Fruit fly (Drosophila melanogaster) whole organism, embryonic: Measurements from ENCODE around the gene CG7329.

Experiments
- CG12104 ChIP-seq: fragments of 200-800 bp; sonication (Bioruptor generic); optimal IDR thresholded peaks from 3 replicates; lab custom pipeline; 2016; ENCODE audit warnings: missing biosample characterization, missing genetic modification characterization
- CG13296 ChIP-seq: fragments of 200-800 bp; sonication (Bioruptor generic); optimal IDR thresholded peaks from 3 replicates; lab custom pipeline; 2018; ENCODE audit warnings: missing biosample characterization, mild to moderate bottlenecking, missing genetic modification characterization
- CG16813 ChIP-seq: fragments of 200-800 bp; sonication (Bioruptor generic); IDR thresholded peaks from 3 replicates; pipeline ENCODE4 v1.3.6; 2022; ENCODE audit warnings: missing biosample characterization, missing genetic modification characterization; ENCODE audit not compliant: partially characterized antibody
- CG8281 ChIP-seq: fragments of 200-800 bp; sonication (Bioruptor generic); optimal IDR thresholded peaks from 2 replicates; lab custom pipeline; 2018; ENCODE audit warnings: missing biosample characterization, mild to moderate bottlenecking, missing genetic modification characterization, moderate library complexity
- HLHmδ ChIP-seq: fragments of 200-800 bp; sonication (Bioruptor generic); optimal IDR thresholded peaks from 2 replicates; lab custom pipeline; 2018; ENCODE audit warnings: missing biosample characterization, mild to moderate bottlenecking, missing genetic modification characterization, moderate library complexity
- Xbp1 ChIP-seq: fragments of 200-800 bp; sonication (Bioruptor generic); optimal IDR thresholded peaks from 3 replicates; lab custom pipeline; 2016; ENCODE audit warnings: missing biosample characterization, mild to moderate bottlenecking, missing genetic modification characterization

dm6 chr2L:10677715-10678088 lies 39.4 kb upstream of the CG7329 start:
- TF ChIP-seq CG16813 (GFP tag; lab: Robert Waterston, UW) (no peak), CG13296 (GFP tag; lab: Kevin White, UChicago) (no peak), CG8281 (tag; lab: Kevin White, UChicago) (no peak), Xbp1 (GFP tag; lab: Kevin White, UChicago) (no peak), CG12104 (GFP tag; lab: Kevin White, UChicago) (no peak), HLHmδ (no peak)
